Worm (Caenorhabditis elegans): ENCODE results near the gene egl-38.

- TF ChIP-seq flt-1 (GFP tag; IDR thresholded peaks at IDR 0.05), result no peak
- no peak for TF ChIP-seq T22C8.4 (GFP tag; IDR thresholded peaks at IDR 0.05)
- TF ChIP-seq ref-1 (GFP tag; conservative IDR thresholded peaks at IDR 0.05), result no peak
- TF ChIP-seq ztf-29 (GFP tag; IDR thresholded peaks at IDR 0.05), result no peak
- TF ChIP-seq cog-1 (tag; optimal IDR thresholded peaks at IDR 0.05), result no peak
- TF ChIP-seq ztf-23 (GFP tag; IDR thresholded peaks at IDR 0.05), result no peak
- TF ChIP-seq med-1 (GFP tag; optimal IDR thresholded peaks at IDR 0.05; ENCODE audit: insufficient read depth), result no peak
Measured at ce11 chrIV:10089777-10090176, 20.5 kb downstream of the egl-38 start, which contains the start of gene ttr-39.
